Worm (Caenorhabditis elegans) whole organism, midembryonic: ENCODE results near the gene twk-31.

Experiments
- T22C8.4 ChIP-seq: fragments of 200-800 bp; sonication (Bioruptor generic); IDR thresholded peaks from 2 replicates; pipeline ENCODE4 v1.3.6; 2022; ENCODE audit warnings: missing genetic modification characterization, missing compliant biosample characterization
- cog-1 ChIP-seq: sonication (generic microtip); optimal IDR thresholded peaks from 2 replicates; lab custom pipeline; 2016; ENCODE audit warnings: missing genetic modification characterization, missing compliant biosample characterization
- flt-1 ChIP-seq: fragments of 200-800 bp; sonication (Bioruptor generic); IDR thresholded peaks from 2 replicates; pipeline ENCODE4 v1.3.6; 2022; ENCODE audit warnings: missing genetic modification characterization, missing compliant biosample characterization
- klf-2 ChIP-seq: fragments of 200-800 bp; sonication (Bioruptor generic); conservative IDR thresholded peaks from 2 replicates; pipeline ENCODE4 v1.3.6; 2022; ENCODE audit warnings: missing genetic modification reagents, missing genetic modification characterization, missing compliant biosample characterization
- med-1 ChIP-seq: sonication (generic microtip); optimal IDR thresholded peaks from 2 replicates; lab custom pipeline; 2017; ENCODE audit warnings: missing genetic modification characterization, mild to moderate bottlenecking, missing compliant biosample characterization, antibody characterized with exemption, missing genetic modification reagents; ENCODE audit not compliant: insufficient read depth
- ref-1 ChIP-seq: fragments of 200-800 bp; sonication (Bioruptor generic); conservative IDR thresholded peaks from 2 replicates; pipeline ENCODE4 v1.3.6; 2022; ENCODE audit warnings: missing genetic modification reagents, missing genetic modification characterization, missing compliant biosample characterization
- tab-1 ChIP-seq: fragments of 200-800 bp; sonication (Bioruptor generic); IDR thresholded peaks from 2 replicates; pipeline ENCODE4 v1.3.6; 2022; ENCODE audit warnings: missing genetic modification characterization, missing compliant biosample characterization
- ztf-23 ChIP-seq: fragments of 200-800 bp; sonication (Bioruptor generic); IDR thresholded peaks from 2 replicates; pipeline ENCODE4 v1.3.6; 2022; ENCODE audit warnings: missing genetic modification reagents, missing genetic modification characterization, missing compliant biosample characterization
- ztf-29 ChIP-seq: fragments of 200-800 bp; sonication (Bioruptor generic); IDR thresholded peaks from 2 replicates; pipeline ENCODE4 v1.3.6; 2022; ENCODE audit warnings: missing genetic modification reagents, missing genetic modification characterization, missing compliant biosample characterization

The twk-31 gene

DNA sequence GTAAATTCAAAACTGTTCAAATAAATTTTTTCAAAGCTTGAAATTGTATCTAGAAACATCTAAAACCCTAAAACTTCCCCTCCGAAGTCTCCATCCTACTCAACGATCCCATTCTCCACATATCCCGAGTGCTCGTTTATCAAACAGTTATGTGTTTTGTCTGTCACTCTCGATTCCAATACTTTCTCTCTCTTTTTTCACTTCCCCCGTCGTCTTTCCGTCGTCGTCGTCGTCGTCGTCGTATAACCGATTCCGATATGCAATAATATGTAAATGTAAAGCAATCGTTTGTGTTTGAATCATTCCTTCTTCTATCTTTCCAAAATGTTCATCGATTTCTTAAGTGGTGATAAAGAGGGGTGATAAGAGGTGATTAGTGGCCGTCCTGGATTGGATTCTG, 37.9 kb downstream of the twk-31 start:
- no peak for TF ChIP-seq cog-1
- TF ChIP-seq flt-1 (GFP tag; lab: Robert Waterston, UW), result no peak
- no peak for TF ChIP-seq med-1 (GFP tag; lab: Kevin White, UChicago)
- TF ChIP-seq tab-1 (GFP tag; lab: Robert Waterston, UW), result no peak
- TF ChIP-seq T22C8.4, result no peak
- TF ChIP-seq ztf-23 (GFP tag; lab: Robert Waterston, UW), result no peak
- no peak for TF ChIP-seq ref-1 (GFP tag; lab: Robert Waterston, UW)
- no peak for TF ChIP-seq klf-2 (GFP tag; lab: Robert Waterston, UW)
- TF ChIP-seq ztf-29 (GFP tag; lab: Robert Waterston, UW), result no peak

ce11 chrIII:11451380-11451779, 40.9 kb downstream of the twk-31 start:
- TF ChIP-seq med-1 (GFP tag; lab: Kevin White, UChicago) (no peak), ztf-29 (GFP tag; lab: Robert Waterston, UW) (no peak), T22C8.4 (no peak), flt-1 (GFP tag; lab: Robert Waterston, UW) (no peak), klf-2 (GFP tag; lab: Robert Waterston, UW) (no peak), ztf-23 (GFP tag; lab: Robert Waterston, UW) (no peak), cog-1 (no peak), ref-1 (GFP tag; lab: Robert Waterston, UW) (no peak), tab-1 (GFP tag; lab: Robert Waterston, UW) (no peak)

- TF ChIP-seq cog-1 (no peak), tab-1 (GFP tag; lab: Robert Waterston, UW) (no peak), T22C8.4 (no peak), med-1 (GFP tag; lab: Kevin White, UChicago) (no peak), klf-2 (GFP tag; lab: Robert Waterston, UW) (no peak), ztf-23 (GFP tag; lab: Robert Waterston, UW) (no peak), ztf-29 (GFP tag; lab: Robert Waterston, UW) (no peak), flt-1 (GFP tag; lab: Robert Waterston, UW) (no peak), ref-1 (GFP tag; lab: Robert Waterston, UW) (no peak)
Measured at ce11 chrIII:11452530-11452929, 42.1 kb downstream of the twk-31 start.

DNA sequence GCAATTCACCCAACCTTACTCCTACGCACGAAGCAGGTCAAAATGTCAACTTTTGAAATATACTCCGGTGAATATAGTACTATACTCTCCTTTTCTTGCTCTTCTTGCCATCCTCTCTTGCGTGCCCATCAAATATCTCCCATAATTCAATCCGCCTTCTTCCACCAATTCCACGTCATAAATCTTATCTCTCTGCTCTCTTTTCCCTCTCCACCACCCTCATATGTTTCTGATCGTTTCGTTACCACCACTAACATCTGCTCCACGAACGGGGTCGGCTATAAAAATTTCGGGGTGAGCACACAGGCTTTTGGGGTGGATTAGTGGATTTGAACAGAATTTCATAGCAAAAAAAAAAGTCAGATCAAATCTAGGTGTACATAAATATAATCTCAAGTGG, 43.5 kb downstream of the twk-31 start:
- TF ChIP-seq ztf-29 (GFP tag; lab: Robert Waterston, UW) (no peak), ref-1 (GFP tag; lab: Robert Waterston, UW) (no peak), cog-1 (no peak), ztf-23 (GFP tag; lab: Robert Waterston, UW) (no peak), klf-2 (GFP tag; lab: Robert Waterston, UW) (no peak), med-1 (GFP tag; lab: Kevin White, UChicago) (no peak), flt-1 (GFP tag; lab: Robert Waterston, UW) (no peak), tab-1 (GFP tag; lab: Robert Waterston, UW) (no peak), T22C8.4 (no peak)

ce11 chrIII:11456577-11456976, 46.1 kb downstream of the twk-31 start, which contains the start of gene plr-1:
Gene plr-1 (plus strand): TSS chrIII:11456877.
- TF ChIP-seq ztf-29 (GFP tag; lab: Robert Waterston, UW) (no peak), med-1 (GFP tag; lab: Kevin White, UChicago) (no peak), T22C8.4 (no peak), cog-1 (no peak), ref-1 (GFP tag; lab: Robert Waterston, UW) (no peak), ztf-23 (GFP tag; lab: Robert Waterston, UW) (no peak), klf-2 (GFP tag; lab: Robert Waterston, UW) (no peak)

- no peak for TF ChIP-seq T22C8.4
- no peak for TF ChIP-seq klf-2 (GFP tag; lab: Robert Waterston, UW)
- TF ChIP-seq ref-1 (GFP tag; lab: Robert Waterston, UW), result no peak
- TF ChIP-seq ztf-29 (GFP tag; lab: Robert Waterston, UW), result no peak
- no peak for TF ChIP-seq ztf-23 (GFP tag; lab: Robert Waterston, UW)
- no peak for TF ChIP-seq cog-1
Measured at ce11 chrIII:11457911-11458310, 47.4 kb downstream of the twk-31 start.

DNA sequence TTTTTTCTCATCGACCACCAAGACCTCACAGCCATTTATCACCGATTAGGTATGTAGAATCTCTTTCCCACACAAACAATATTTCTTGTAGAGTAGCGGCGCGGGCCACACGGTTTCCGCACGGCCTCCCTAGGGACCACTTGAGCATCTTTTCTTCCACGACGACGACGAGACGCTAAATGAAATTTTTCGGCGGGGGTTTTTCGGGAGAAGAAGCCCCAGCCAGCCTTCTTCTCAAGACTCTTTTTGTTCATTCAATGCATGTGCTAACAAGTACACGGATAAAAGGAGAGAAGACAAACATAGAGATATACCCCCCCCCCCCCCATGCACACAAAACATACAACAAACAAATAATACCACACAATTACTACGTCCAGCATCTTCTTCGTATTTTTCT, 48.6 kb downstream of the twk-31 start:
- TF ChIP-seq tab-1 (GFP tag; lab: Robert Waterston, UW), result no peak
- no peak for TF ChIP-seq med-1 (GFP tag; lab: Kevin White, UChicago)
- TF ChIP-seq ztf-29 (GFP tag; lab: Robert Waterston, UW), result no peak
- no peak for TF ChIP-seq ref-1 (GFP tag; lab: Robert Waterston, UW)
- no peak for TF ChIP-seq flt-1 (GFP tag; lab: Robert Waterston, UW)

DNA sequence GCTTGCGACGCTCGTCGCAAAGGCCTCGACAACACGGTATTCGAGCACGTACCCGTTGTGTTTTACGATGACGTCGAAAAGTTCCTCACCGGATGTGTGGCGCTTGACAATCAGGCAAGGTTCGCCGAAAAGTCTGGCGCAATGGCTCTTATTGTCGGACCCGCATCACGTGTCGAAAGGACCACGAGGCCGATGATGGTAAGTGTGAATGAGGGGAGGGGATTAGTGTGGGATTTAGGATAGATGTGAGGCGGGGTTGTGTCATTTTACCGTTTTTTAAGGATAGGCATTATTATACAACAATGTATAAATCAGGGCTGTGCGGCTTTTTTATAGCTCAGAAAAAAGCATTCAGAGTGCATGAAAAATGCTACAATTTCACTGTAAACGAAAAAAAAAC, 49.3 kb downstream of the twk-31 start:
- TF ChIP-seq ztf-29 (GFP tag; lab: Robert Waterston, UW), result no peak

DNA sequence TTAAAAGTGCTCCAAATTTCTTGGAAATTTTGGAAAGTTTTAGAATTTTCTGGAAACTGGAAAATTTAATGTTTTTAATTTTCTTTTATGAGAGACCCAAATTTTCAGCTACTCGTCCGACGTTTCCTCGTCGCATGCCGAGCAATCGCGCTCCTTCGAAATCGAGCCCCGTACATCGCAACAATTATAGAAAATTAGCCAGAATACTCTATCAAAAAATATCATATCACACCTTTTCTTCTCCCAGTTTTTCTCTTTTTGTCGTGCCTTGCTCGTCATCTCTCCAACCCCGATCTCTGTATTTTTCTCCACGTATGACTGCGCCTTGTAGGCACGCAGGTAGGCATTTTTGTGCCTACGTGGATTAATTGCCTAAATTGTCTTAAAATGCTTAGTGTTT, 51.9 kb downstream of the twk-31 start:
- no peak for TF ChIP-seq ztf-29 (GFP tag; lab: Robert Waterston, UW)
- no peak for TF ChIP-seq ref-1 (GFP tag; lab: Robert Waterston, UW)
- TF ChIP-seq cog-1, result no peak
- no peak for TF ChIP-seq ztf-23 (GFP tag; lab: Robert Waterston, UW)
- no peak for TF ChIP-seq T22C8.4
- no peak for TF ChIP-seq tab-1 (GFP tag; lab: Robert Waterston, UW)
- no peak for TF ChIP-seq med-1 (GFP tag; lab: Kevin White, UChicago)
- no peak for TF ChIP-seq flt-1 (GFP tag; lab: Robert Waterston, UW)
- TF ChIP-seq klf-2 (GFP tag; lab: Robert Waterston, UW), result no peak

DNA sequence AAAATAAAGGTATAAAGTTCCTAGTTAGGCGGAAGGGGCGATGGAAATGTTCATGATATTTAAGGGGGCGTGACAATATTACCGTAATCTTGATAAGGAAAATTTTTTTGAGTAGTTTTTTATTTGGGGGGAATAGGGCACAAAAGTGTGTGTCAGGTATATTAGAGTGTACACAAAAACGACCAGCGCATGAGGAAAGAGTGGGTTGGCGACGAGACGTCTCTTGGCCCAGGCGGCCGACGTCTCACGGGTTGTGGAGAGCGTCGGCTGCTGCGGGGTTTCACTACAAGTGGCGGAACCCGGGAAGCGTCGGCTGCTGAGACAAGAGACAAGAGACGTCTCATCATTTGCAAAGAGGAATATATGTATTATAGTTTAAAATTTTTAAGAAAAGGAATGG, 53.2 kb downstream of the twk-31 start:
- 0 out of 2 replicates have a peak, but pooled peaks have one; percentile 20 for TF ChIP-seq ztf-23 (GFP tag; lab: Robert Waterston, UW)
- peak; percentile 44; the same call in 1 of the 2 replicates for TF ChIP-seq flt-1 (GFP tag; lab: Robert Waterston, UW)
- 0 out of 2 replicates have a peak, but pooled peaks have one; percentile 10 for TF ChIP-seq klf-2 (GFP tag; lab: Robert Waterston, UW)
- TF ChIP-seq ref-1 (GFP tag; lab: Robert Waterston, UW), result no peak
